Fruit fly (Drosophila melanogaster): ENCODE data around the gene Acp26Ab.

Gene Acp26Ab

DNA sequence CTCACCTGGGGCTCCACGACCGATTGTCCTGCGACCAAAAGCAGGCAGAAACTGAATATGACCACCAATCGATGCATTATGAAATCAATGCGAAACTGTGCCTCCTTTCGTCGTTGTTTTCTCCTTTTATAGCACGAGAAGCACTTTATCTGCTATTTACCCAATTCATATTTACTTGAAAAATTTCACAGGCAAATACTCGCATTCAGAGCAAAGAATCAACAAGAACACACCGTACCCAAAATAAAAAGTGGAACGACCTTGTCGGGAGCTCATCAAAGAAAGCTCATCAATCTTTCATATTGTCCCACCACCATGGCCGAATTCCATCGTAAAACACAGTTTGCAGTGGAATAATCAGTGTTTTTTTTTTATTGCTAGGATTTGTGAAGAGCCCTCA lies 11.9 kb upstream of the Acp26Ab start, which contains the start of gene CG9021 (continued):
- no peak for TF ChIP-seq OdsH (GFP tag; optimal IDR thresholded peaks at IDR 0.05)
- TF ChIP-seq Smox (GFP tag; optimal IDR thresholded peaks at IDR 0.05) = peak; percentile 58
- no peak for TF ChIP-seq CG11294 (GFP tag; IDR thresholded peaks at IDR 0.05)
- peak; percentile 16 for TF ChIP-seq lz (GFP tag; optimal IDR thresholded peaks at IDR 0.05)
- TF ChIP-seq CG16779 (tag; optimal IDR thresholded peaks at IDR 0.05) = no peak
- TF ChIP-seq Ets96B (tag; optimal IDR thresholded peaks at IDR 0.05) = no peak
- TF ChIP-seq topi (GFP tag; optimal IDR thresholded peaks at IDR 0.05) = peak; percentile 55
- TF ChIP-seq Sox14 (GFP tag; optimal IDR thresholded peaks at IDR 0.05) = no peak
- TF ChIP-seq Blimp-1 (GFP tag; optimal IDR thresholded peaks at IDR 0.05) = peak; percentile 23
- no peak for TF ChIP-seq CG8119 (GFP tag; IDR thresholded peaks at IDR 0.05)
- peak; percentile 14 for TF ChIP-seq CG8632 (GFP tag; optimal IDR thresholded peaks at IDR 0.05)
- TF ChIP-seq CG8319 (GFP tag; optimal IDR thresholded peaks at IDR 0.05) = no peak
- no peak for TF ChIP-seq achi (GFP tag; optimal IDR thresholded peaks at IDR 0.05)
- no peak for TF ChIP-seq CG7368 (GFP tag; optimal IDR thresholded peaks at IDR 0.05)
- peak; percentile 33 for TF ChIP-seq Ets21C (GFP tag; optimal IDR thresholded peaks at IDR 0.05)

dm6 chr2L:5902898-5903297 lies 10.2 kb upstream of the Acp26Ab start:
- no peak for TF ChIP-seq Gug (GFP tag; IDR thresholded peaks at IDR 0.05)
- TF ChIP-seq CG8119 (GFP tag; IDR thresholded peaks at IDR 0.05) = no peak
- no peak for TF ChIP-seq dac (GFP tag; optimal IDR thresholded peaks at IDR 0.05)
- no peak for TF ChIP-seq CG6163 (GFP tag; IDR thresholded peaks at IDR 0.05)
- TF ChIP-seq CG11902 (GFP tag; optimal IDR thresholded peaks at IDR 0.05) = no peak
- TF ChIP-seq vri (GFP tag; optimal IDR thresholded peaks at IDR 0.05) = no peak
- no peak for TF ChIP-seq achi (GFP tag; optimal IDR thresholded peaks at IDR 0.05)
- no peak for TF ChIP-seq Eip75B (GFP tag; optimal IDR thresholded peaks at IDR 0.05)
- no peak for TF ChIP-seq lz (GFP tag; optimal IDR thresholded peaks at IDR 0.05)
- no peak for TF ChIP-seq CG32006 (GFP tag; optimal IDR thresholded peaks at IDR 0.05)
- no peak for TF ChIP-seq Hr4 (GFP tag; optimal IDR thresholded peaks at IDR 0.05)
- TF ChIP-seq CG6792 (GFP tag; optimal IDR thresholded peaks at IDR 0.05) = no peak
- TF ChIP-seq Met (GFP tag; optimal IDR thresholded peaks at IDR 0.05) = no peak

DNA sequence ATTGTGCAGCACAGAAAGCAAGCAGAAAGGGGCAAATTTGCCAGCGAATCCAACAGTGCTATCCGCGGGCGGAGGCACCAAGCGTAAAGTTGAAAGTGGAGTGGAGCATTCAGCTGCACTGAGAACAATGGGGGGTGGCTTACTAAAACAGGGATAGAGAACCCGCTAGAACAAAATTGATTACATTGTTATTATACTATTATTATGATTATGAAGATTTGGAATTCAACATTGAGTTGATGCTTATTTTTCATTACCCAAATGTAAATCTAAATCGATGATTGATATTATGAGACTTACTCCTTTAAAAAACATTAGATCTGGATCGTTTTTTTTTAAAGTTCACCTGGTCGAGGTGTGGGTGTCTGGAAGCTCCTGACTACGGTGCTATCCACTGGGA lies 8.9 kb upstream of the Acp26Ab start:
- TF ChIP-seq fkh (GFP tag; optimal IDR thresholded peaks at IDR 0.05) = no peak
- TF ChIP-seq CG32006 (GFP tag; optimal IDR thresholded peaks at IDR 0.05) = peak; percentile 54
- peak in 1 of 2 experiments; percentile 4 for TF ChIP-seq salr (GFP tag; optimal IDR thresholded peaks at IDR 0.05)
- no peak for TF ChIP-seq Gug (GFP tag; IDR thresholded peaks at IDR 0.05)
- TF ChIP-seq ss (GFP tag; optimal IDR thresholded peaks at IDR 0.05) = no peak
- TF ChIP-seq spab (GFP tag; optimal IDR thresholded peaks at IDR 0.05) = no peak
- TF ChIP-seq CG10631 (GFP tag; optimal IDR thresholded peaks at IDR 0.05) = no peak
- TF ChIP-seq Hr38 (GFP tag; optimal IDR thresholded peaks at IDR 0.05) = no peak
- no peak for TF ChIP-seq OdsH (GFP tag; optimal IDR thresholded peaks at IDR 0.05)
- no peak for TF ChIP-seq Smox (GFP tag; optimal IDR thresholded peaks at IDR 0.05)
- peak; percentile 2 for TF ChIP-seq pdm3 (GFP tag; optimal IDR thresholded peaks at IDR 0.05)
- no peak for TF ChIP-seq Sox102F (GFP tag; optimal IDR thresholded peaks at IDR 0.05)
- TF ChIP-seq net (GFP tag; optimal IDR thresholded peaks at IDR 0.05) = no peak
- no peak for TF ChIP-seq CG8632 (GFP tag; optimal IDR thresholded peaks at IDR 0.05)
- no peak for TF ChIP-seq acj6 (GFP tag; optimal IDR thresholded peaks at IDR 0.05)
- no peak for TF ChIP-seq dac (GFP tag; optimal IDR thresholded peaks at IDR 0.05)
- no peak for TF ChIP-seq cyc (GFP tag; optimal IDR thresholded peaks at IDR 0.05)
- peak; percentile 35; the same call in 1 of the 3 replicates for TF ChIP-seq CG8119 (GFP tag; IDR thresholded peaks at IDR 0.05)
- TF ChIP-seq CG11762 (GFP tag; optimal IDR thresholded peaks at IDR 0.05; ENCODE audit: insufficient read depth) = no peak
- no peak for TF ChIP-seq CG10669 (GFP tag; optimal IDR thresholded peaks at IDR 0.05)
- TF ChIP-seq CG34406 (GFP tag; optimal IDR thresholded peaks at IDR 0.05) = no peak
- TF ChIP-seq Hr4 (GFP tag; optimal IDR thresholded peaks at IDR 0.05) = peak; percentile 12
- no peak for TF ChIP-seq CG7368 (GFP tag; optimal IDR thresholded peaks at IDR 0.05)
- peak; percentile 19 for TF ChIP-seq CG3919 (GFP tag; optimal IDR thresholded peaks at IDR 0.05)
- TF ChIP-seq CG11294 (GFP tag; IDR thresholded peaks at IDR 0.05) = no peak
- TF ChIP-seq CG9139 (GFP tag; optimal IDR thresholded peaks at IDR 0.05) = no peak
- no peak for TF ChIP-seq CG6854 (GFP tag; optimal IDR thresholded peaks at IDR 0.05)
- no peak for TF ChIP-seq CG11902 (GFP tag; optimal IDR thresholded peaks at IDR 0.05)
- no peak for TF ChIP-seq CG31627 (GFP tag; optimal IDR thresholded peaks at IDR 0.05)
- TF ChIP-seq lz (GFP tag; optimal IDR thresholded peaks at IDR 0.05) = no peak
- no peak for TF ChIP-seq fd85E (GFP tag; optimal IDR thresholded peaks at IDR 0.05)
- TF ChIP-seq CG15336 (GFP tag; IDR thresholded peaks at IDR 0.05) = peak; percentile 37
- TF ChIP-seq fd59A (GFP tag; optimal IDR thresholded peaks at IDR 0.05) = no peak
- no peak for TF ChIP-seq CG4318 (GFP tag; optimal IDR thresholded peaks at IDR 0.05)
- no peak for TF ChIP-seq CG6808 (GFP tag; optimal IDR thresholded peaks at IDR 0.05)

Data from whole organism, prepupa.